Worm (Caenorhabditis elegans) whole organism, late embryonic: Measurements from ENCODE around the gene gldi-6.

Source experiments
- C08G9.2 ChIP-seq: sonication (generic microtip); optimal IDR thresholded peaks from 2 replicates; lab custom pipeline; 2016; ENCODE audit warnings: mild to moderate bottlenecking, missing genetic modification characterization, moderate library complexity, missing compliant biosample characterization
- ama-1 ChIP-seq: fragments of 150-350 bp; optimal IDR thresholded peaks from 2 replicates; lab custom pipeline; 2014
- ceh-2 ChIP-seq: sonication (generic microtip); optimal IDR thresholded peaks from 2 replicates; lab custom pipeline; 2016; ENCODE audit warnings: missing genotype, missing genetic modification characterization, missing compliant biosample characterization
- fax-1 ChIP-seq: sonication (generic microtip); optimal IDR thresholded peaks from 2 replicates; lab custom pipeline; 2016; ENCODE audit warnings: missing genotype, missing genetic modification characterization, missing compliant biosample characterization
- pax-1 ChIP-seq: fragments of 150-350 bp; optimal IDR thresholded peaks from 2 replicates; lab custom pipeline; 2014; ENCODE audit warnings: missing biosample characterization, missing genetic modification characterization
- pha-4 ChIP-seq: fragments of 150-350 bp; optimal IDR thresholded peaks from 2 replicates; lab custom pipeline; 2018; ENCODE audit warnings: missing biosample characterization, missing genetic modification reagents, missing genetic modification characterization
- ref-2 ChIP-seq: sonication (generic microtip); optimal IDR thresholded peaks from 2 replicates; lab custom pipeline; 2016; ENCODE audit warnings: missing genetic modification characterization, missing compliant biosample characterization
- tbx-2 ChIP-seq: sonication (generic microtip); optimal IDR thresholded peaks from 2 replicates; lab custom pipeline; 2016; ENCODE audit warnings: missing genetic modification characterization, missing compliant biosample characterization
- unc-3 ChIP-seq, 2 experiments: fragments of 200-800 bp in 1 of 2; sonication (Bioruptor generic) in 1 of 2; sonication (generic microtip) in 1 of 2; conservative IDR thresholded peaks in 1 of 2; optimal IDR thresholded peaks in 1 of 2; 2 replicates each; pipeline versions ENCODE4 v1.3.6 to Lab custom; 2016 to 2022; ENCODE audit warnings: missing compliant biosample characterization in 2 of 2, missing genetic modification characterization in 2 of 2, missing genetic modification reagents in 1 of 2

DNA sequence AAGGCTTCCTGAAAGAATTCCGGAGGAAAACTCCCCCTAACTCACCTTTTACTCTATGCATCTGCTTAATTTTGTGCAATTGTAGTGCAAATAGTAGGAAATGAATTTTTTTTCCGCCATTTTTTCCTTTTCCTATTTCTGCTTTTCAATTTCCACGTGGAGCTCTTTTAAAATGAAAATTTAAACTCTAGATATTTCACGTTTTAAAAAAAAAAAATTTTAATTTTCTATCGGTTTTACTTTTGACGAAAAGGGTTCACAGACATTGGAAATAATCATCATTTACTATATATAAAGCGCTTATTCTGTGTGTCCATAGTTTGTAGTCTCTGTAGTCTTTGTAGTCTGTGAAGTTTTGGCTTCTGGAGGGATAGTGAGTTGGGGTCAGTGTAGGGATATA lies 34.8 kb downstream of the gldi-6 start, which contains the start of gene Y49F6B.8:
- TF ChIP-seq pax-1 (tag; lab: Kevin White, UChicago) (no peak), pha-4 (tag; lab: Kevin White, UChicago) (no peak), ceh-2 (tag; lab: Kevin White, UChicago) (no peak), ama-1 (lab: Kevin White, UChicago) (no peak), C08G9.2 (tag; lab: Kevin White, UChicago) (no peak), unc-3 (GFP tag; conservative IDR thresholded peaks at IDR 0.05; lab: Robert Waterston, UW) (no peak), unc-3 (tag; optimal IDR thresholded peaks at IDR 0.05; lab: Kevin White, UChicago) (no peak), tbx-2 (no peak), ref-2 (tag; lab: Kevin White, UChicago) (no peak), fax-1 (no peak)
